ENCODE assay signal across 6 fruit fly cellular contexts in genomic region chr3R:8517752-8518185, dm6.
A peak's percentile ranks its signal among the peaks of the same experiment; 100 is the strongest.
TF ChIP-seq lines count a peak whose summit lies in the region.

TSS of gene CG11737 (plus strand) at chr3R:8517868.

- TF ChIP-seq CTCF in whole organism, embryonic (GFP tag; optimal IDR thresholded peaks at IDR 0.05; lab: Kevin White, UChicago): no peak

TF ChIP-seq in whole organism, 6 proteins besides CTCF, POLR2A, EP300 and RAD21:
- peak; percentile 36 for TF ChIP-seq Dll (optimal IDR thresholded peaks at IDR 0.05; lab: Kevin White, UChicago)
- no peak for TF ChIP-seq usp (GFP tag; optimal IDR thresholded peaks at IDR 0.05; lab: Kevin White, UChicago)
- peak; percentile 29 for TF ChIP-seq pan (optimal IDR thresholded peaks at IDR 0.05; lab: Kevin White, UChicago)

TF ChIP-seq in whole organism, adult, 20 proteins besides CTCF, POLR2A, EP300 and RAD21:
- TF ChIP-seq Clk (GFP tag; optimal IDR thresholded peaks at IDR 0.05; lab: Kevin White, UChicago) (no peak), kay (GFP tag; lab: Kevin White, UChicago; ENCODE audit: borderline replicate concordance) (no peak), CG5204 (GFP tag; optimal IDR thresholded peaks at IDR 0.05; lab: Kevin White, UChicago) (no peak), CG33017 (tag; optimal IDR thresholded peaks at IDR 0.05; lab: Kevin White, UChicago) (no peak), CG12768 (GFP tag; optimal IDR thresholded peaks at IDR 0.05; lab: Kevin White, UChicago) (peak; percentile 22), Crg-1 (GFP tag; optimal IDR thresholded peaks at IDR 0.05; lab: Kevin White, UChicago) (no peak), toe (GFP tag; optimal IDR thresholded peaks at IDR 0.05; lab: Kevin White, UChicago) (peak; percentile 34), CG7045 (GFP tag; optimal IDR thresholded peaks at IDR 0.05; lab: Kevin White, UChicago) (no peak), CG11617 (GFP tag; optimal IDR thresholded peaks at IDR 0.05; lab: Kevin White, UChicago) (no peak), Hr96 (GFP tag; optimal IDR thresholded peaks at IDR 0.05; lab: Kevin White, UChicago) (peak; percentile 20), cic (GFP tag; optimal IDR thresholded peaks at IDR 0.05; lab: Kevin White, UChicago) (no peak), tj (GFP tag; optimal IDR thresholded peaks at IDR 0.05; lab: Kevin White, UChicago) (no peak), CG1620 (GFP tag; optimal IDR thresholded peaks at IDR 0.05; lab: Kevin White, UChicago) (no peak), CG7101 (tag; optimal IDR thresholded peaks at IDR 0.05; lab: Kevin White, UChicago) (no peak), Mnt (GFP tag; optimal IDR thresholded peaks at IDR 0.05; lab: Kevin White, UChicago) (peak; percentile 5)

TF ChIP-seq in whole organism, embryonic, 481 proteins besides CTCF, POLR2A, EP300 and RAD21 (continues in another document):
- TF ChIP-seq crc (GFP tag; optimal IDR thresholded peaks at IDR 0.05; lab: Kevin White, UChicago) (no peak), Neu2 (GFP tag; optimal IDR thresholded peaks at IDR 0.05; lab: Kevin White, UChicago; ENCODE audit: borderline replicate concordance) (no peak), CG2875 (GFP tag; optimal IDR thresholded peaks at IDR 0.05; lab: Kevin White, UChicago) (no peak), CG13287 (GFP tag; IDR thresholded peaks at IDR 0.05; lab: Robert Waterston, UW; ENCODE audit: partially characterized antibody) (peak; percentile 72), CG11456 (GFP tag; IDR thresholded peaks at IDR 0.05; lab: Robert Waterston, UW) (no peak), CG4854 (GFP tag; optimal IDR thresholded peaks at IDR 0.05; lab: Kevin White, UChicago) (no peak), Stat92E (GFP tag; optimal IDR thresholded peaks at IDR 0.05; lab: Kevin White, UChicago) (no peak), eve (GFP tag; optimal IDR thresholded peaks at IDR 0.05; lab: Kevin White, UChicago) (no peak), Opbp (GFP tag; IDR thresholded peaks at IDR 0.05; lab: Robert Waterston, UW; ENCODE audit: partially characterized antibody) (peak; percentile 26; the same call in 1 of the 3 replicates), sc (optimal IDR thresholded peaks at IDR 0.05; lab: Kevin White, UChicago) (no peak), sc (GFP tag; optimal IDR thresholded peaks at IDR 0.05; lab: Kevin White, UChicago) (no peak), pum (GFP tag; optimal IDR thresholded peaks at IDR 0.05; lab: Kevin White, UChicago) (no peak), Mrtf (GFP tag; IDR thresholded peaks at IDR 0.05; lab: Robert Waterston, UW) (no peak), kah (GFP tag; optimal IDR thresholded peaks at IDR 0.05; lab: Kevin White, UChicago) (peak; percentile 94), CG17829 (tag; optimal IDR thresholded peaks at IDR 0.05; lab: Kevin White, UChicago) (no peak), CG10209 (GFP tag; optimal IDR thresholded peaks at IDR 0.05; lab: Kevin White, UChicago) (no peak), lbe (GFP tag; optimal IDR thresholded peaks at IDR 0.05; lab: Kevin White, UChicago) (no peak), CG18262 (tag; optimal IDR thresholded peaks at IDR 0.05; lab: Kevin White, UChicago) (no peak), tll (GFP tag; optimal IDR thresholded peaks at IDR 0.05; lab: Kevin White, UChicago) (no peak)

TF ChIP-seq in whole organism, prepupa, 60 proteins besides CTCF, POLR2A, EP300 and RAD21 (continues in another document):
- TF ChIP-seq CG1621 (tag; optimal IDR thresholded peaks at IDR 0.05; lab: Kevin White, UChicago) (peak; percentile 57), Eip93F (GFP tag; optimal IDR thresholded peaks at IDR 0.05; lab: Kevin White, UChicago) (no peak), fkh (GFP tag; optimal IDR thresholded peaks at IDR 0.05; lab: Kevin White, UChicago) (peak; percentile 93), Eip75B (GFP tag; optimal IDR thresholded peaks at IDR 0.05; lab: Kevin White, UChicago) (no peak), pdm3 (GFP tag; optimal IDR thresholded peaks at IDR 0.05; lab: Kevin White, UChicago) (no peak), fd85E (GFP tag; optimal IDR thresholded peaks at IDR 0.05; lab: Kevin White, UChicago) (no peak), Blimp-1 (GFP tag; optimal IDR thresholded peaks at IDR 0.05; lab: Kevin White, UChicago) (no peak), CG8119 (GFP tag; IDR thresholded peaks at IDR 0.05; lab: Robert Waterston, UW) (peak; percentile 20; the same call in 1 of the 3 replicates), CG6808 (GFP tag; optimal IDR thresholded peaks at IDR 0.05; lab: Kevin White, UChicago) (peak; percentile 44), CG9139 (GFP tag; optimal IDR thresholded peaks at IDR 0.05; lab: Kevin White, UChicago) (peak; percentile 56), CG10669 (GFP tag; optimal IDR thresholded peaks at IDR 0.05; lab: Kevin White, UChicago) (peak; percentile 29), lz (GFP tag; optimal IDR thresholded peaks at IDR 0.05; lab: Kevin White, UChicago) (no peak), CG6276 (GFP tag; optimal IDR thresholded peaks at IDR 0.05; lab: Kevin White, UChicago) (peak; percentile 42), Ets96B (tag; optimal IDR thresholded peaks at IDR 0.05; lab: Kevin White, UChicago) (peak; percentile 4), CG11902 (GFP tag; optimal IDR thresholded peaks at IDR 0.05; lab: Kevin White, UChicago) (no peak), achi (GFP tag; optimal IDR thresholded peaks at IDR 0.05; lab: Kevin White, UChicago) (no peak), Sox102F (GFP tag; optimal IDR thresholded peaks at IDR 0.05; lab: Kevin White, UChicago) (no peak), Hr38 (GFP tag; optimal IDR thresholded peaks at IDR 0.05; lab: Kevin White, UChicago) (no peak), Eip78C (GFP tag; lab: Kevin White, UChicago) (peak; percentile 69), Ets21C (GFP tag; optimal IDR thresholded peaks at IDR 0.05; lab: Kevin White, UChicago) (no peak)

TF ChIP-seq in whole organism, pupa, 21 proteins besides CTCF, POLR2A, EP300 and RAD21:
- TF ChIP-seq fd96Ca (GFP tag; IDR thresholded peaks at IDR 0.05; lab: Robert Waterston, UW) (peak; percentile 33; the same call in 1 of the 3 replicates), CG8159 (tag; optimal IDR thresholded peaks at IDR 0.05; lab: Kevin White, UChicago) (peak; percentile 27), CG14655 (GFP tag; optimal IDR thresholded peaks at IDR 0.05; lab: Kevin White, UChicago) (peak; percentile 32), CG8301 (tag; optimal IDR thresholded peaks at IDR 0.05; lab: Kevin White, UChicago) (no peak), CG34367 (tag; optimal IDR thresholded peaks at IDR 0.05; lab: Kevin White, UChicago) (peak; percentile 12), CG10348 (GFP tag; IDR thresholded peaks at IDR 0.05; lab: Robert Waterston, UW) (no peak), D1 (tag; optimal IDR thresholded peaks at IDR 0.05; lab: Kevin White, UChicago) (no peak), CG17806 (tag; optimal IDR thresholded peaks at IDR 0.05; lab: Kevin White, UChicago) (no peak), gl (tag; optimal IDR thresholded peaks at IDR 0.05; lab: Kevin White, UChicago) (peak; percentile 37), CG13204 (GFP tag; optimal IDR thresholded peaks at IDR 0.05; lab: Kevin White, UChicago) (peak; percentile 50), CG9948 (tag; optimal IDR thresholded peaks at IDR 0.05; lab: Kevin White, UChicago) (no peak), Ets98B (GFP tag; IDR thresholded peaks at IDR 0.05; lab: Robert Waterston, UW) (no peak), Pif1B (GFP tag; optimal IDR thresholded peaks at IDR 0.05; lab: Kevin White, UChicago) (no peak), CG15710 (tag; optimal IDR thresholded peaks at IDR 0.05; lab: Kevin White, UChicago) (no peak), EcR (GFP tag; optimal IDR thresholded peaks at IDR 0.05; lab: Kevin White, UChicago) (no peak), CG4496 (GFP tag; IDR thresholded peaks at IDR 0.05; lab: Robert Waterston, UW) (peak; percentile 70; the same call in 1 of the 3 replicates), CG12605 (GFP tag; IDR thresholded peaks at IDR 0.05; lab: Robert Waterston, UW) (peak; percentile 77)

TF ChIP-seq in whole organism, wandering third instar larva, 38 proteins besides CTCF, POLR2A, EP300 and RAD21:
- TF ChIP-seq rgr (GFP tag; optimal IDR thresholded peaks at IDR 0.05; lab: Kevin White, UChicago) (no peak), Dif (GFP tag; optimal IDR thresholded peaks at IDR 0.05; lab: Kevin White, UChicago; ENCODE audit: partially characterized antibody) (peak; percentile 77), br (GFP tag; optimal IDR thresholded peaks at IDR 0.05; lab: Kevin White, UChicago) (no peak), dl (GFP tag; optimal IDR thresholded peaks at IDR 0.05; lab: Kevin White, UChicago; ENCODE audit: insufficient read depth in 1 of 2, partially characterized antibody in 2 of 2) (peak; percentile 42 to 59), Rel (GFP tag; optimal IDR thresholded peaks at IDR 0.05; lab: Kevin White, UChicago) (no peak), Rel (tag; optimal IDR thresholded peaks at IDR 0.05; lab: Kevin White, UChicago) (peak; percentile 63), Hnf4 (GFP tag; optimal IDR thresholded peaks at IDR 0.05; lab: Kevin White, UChicago) (peak; percentile 47), Vsx2 (GFP tag; optimal IDR thresholded peaks at IDR 0.05; lab: Kevin White, UChicago; ENCODE audit: partially characterized antibody) (peak; percentile 43)
